Worm (Caenorhabditis elegans) whole organism, young adult: ENCODE results near the gene ttr-29.

Experiments used
- Y53F4B.3 ChIP-seq: fragments of 200-800 bp; sonication (Bioruptor generic); IDR thresholded peaks from 2 replicates; pipeline ENCODE4 v1.3.6; 2022; ENCODE audit warnings: missing genetic modification reagents, missing genetic modification characterization, missing compliant biosample characterization
- aptf-3 ChIP-seq: fragments of 200-800 bp; sonication (Bioruptor generic); IDR thresholded peaks from 2 replicates; pipeline ENCODE4 v1.3.6; 2022; ENCODE audit warnings: missing genetic modification characterization, missing compliant biosample characterization
- him-1 ChIP-seq: sonication (generic microtip); optimal IDR thresholded peaks from 2 replicates; lab custom pipeline; 2016; ENCODE audit warnings: missing genotype, missing genetic modification reagents, missing genetic modification characterization, missing compliant biosample characterization
- nhr-27 ChIP-seq: fragments of 200-800 bp; sonication (Bioruptor generic); optimal IDR thresholded peaks from 2 replicates; lab custom pipeline; 2018; ENCODE audit warnings: mild to moderate bottlenecking, missing genetic modification characterization, moderate library complexity, missing compliant biosample characterization
- pbrm-1 ChIP-seq: fragments of 200-800 bp; sonication (Bioruptor generic); IDR thresholded peaks from 2 replicates; pipeline ENCODE4 v1.3.6; 2022; ENCODE audit warnings: missing genetic modification reagents, missing genetic modification characterization, missing compliant biosample characterization
- pha-4 ChIP-seq: fragments of 150-350 bp; sonication (generic microtip); optimal IDR thresholded peaks from 2 replicates; lab custom pipeline; 2014; ENCODE audit warnings: missing biosample characterization, missing genetic modification reagents, missing genetic modification characterization
- unc-62 ChIP-seq: fragments of 150-350 bp; optimal IDR thresholded peaks from 2 replicates; lab custom pipeline; 2014; ENCODE audit warnings: missing biosample characterization, missing genetic modification reagents, missing genetic modification characterization

DNA sequence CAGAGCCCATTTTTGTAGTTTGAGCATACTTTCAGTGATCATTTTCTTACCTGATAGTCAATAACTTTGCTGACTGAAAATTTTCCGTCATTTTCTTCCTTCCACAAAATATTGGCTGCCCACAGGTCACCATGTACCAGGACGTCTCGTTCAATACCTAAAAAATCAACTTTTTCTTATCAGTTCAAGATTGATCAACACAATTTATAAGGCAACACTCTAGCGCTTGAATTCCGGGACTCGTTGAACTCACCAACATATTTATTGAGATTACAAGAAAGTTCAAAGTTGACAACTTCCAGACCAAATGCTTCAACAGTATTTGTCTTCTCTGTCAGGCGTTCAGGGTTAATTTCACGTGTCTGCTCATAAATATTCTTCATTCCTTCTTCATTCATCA is 27.0 kb upstream of the ttr-29 start:
- TF ChIP-seq Y53F4B.3 (GFP tag; lab: Robert Waterston, UW) (no peak), him-1 (tag; lab: Kevin White, UChicago) (no peak), aptf-3 (GFP tag; lab: Robert Waterston, UW) (no peak), unc-62 (GFP tag; lab: Kevin White, UChicago) (no peak), nhr-27 (tag; lab: Kevin White, UChicago) (no peak), pbrm-1 (no peak), pha-4 (tag; lab: Kevin White, UChicago) (no peak)
